Fruit fly (Drosophila melanogaster) whole organism, adult: ENCODE measurements around the gene Klp68D.

ENCODE experiments used
- CG1620 ChIP-seq: fragments of 200-800 bp; sonication (Bioruptor generic); optimal IDR thresholded peaks from 2 replicates; lab custom pipeline; 2016; ENCODE audit warnings: missing biosample characterization, missing genetic modification characterization
- CG5204 ChIP-seq: fragments of 200-800 bp; sonication (Bioruptor generic); optimal IDR thresholded peaks from 2 replicates; lab custom pipeline; 2016; ENCODE audit warnings: missing biosample characterization, missing genetic modification characterization
- Clk ChIP-seq: fragments of 200-800 bp; sonication (Bioruptor generic); optimal IDR thresholded peaks from 2 replicates; lab custom pipeline; 2017; ENCODE audit warnings: missing biosample characterization, missing genetic modification characterization
- Crg-1 ChIP-seq: fragments of 200-800 bp; sonication (Bioruptor generic); optimal IDR thresholded peaks from 2 replicates; lab custom pipeline; 2016; ENCODE audit warnings: missing biosample characterization, missing genetic modification characterization
- Hr96 ChIP-seq: fragments of 200-800 bp; sonication (Bioruptor generic); optimal IDR thresholded peaks from 2 replicates; lab custom pipeline; 2016; ENCODE audit warnings: missing biosample characterization, missing genetic modification characterization
- cnc ChIP-seq, 2 experiments: fragments of >200 bp; optimal IDR thresholded peaks; 2 replicates each; lab custom pipeline; 2017
- ovo ChIP-seq: fragments of 200-800 bp; sonication (Bioruptor generic); optimal IDR thresholded peaks from 2 replicates; lab custom pipeline; 2016; ENCODE audit warnings: missing biosample characterization, missing genetic modification characterization
- pad ChIP-seq: fragments of 200-800 bp; sonication (Bioruptor generic); optimal IDR thresholded peaks from 3 replicates; lab custom pipeline; 2017; ENCODE audit warnings: missing biosample characterization, missing genetic modification characterization, mild to moderate bottlenecking, moderate library complexity, missing genetic modification reagents
- toe ChIP-seq: fragments of 200-800 bp; sonication (Bioruptor generic); optimal IDR thresholded peaks from 2 replicates; lab custom pipeline; 2016; ENCODE audit warnings: missing biosample characterization, missing genetic modification characterization

dm6 chr3L:11836575-11837077, 41.2 kb downstream of the Klp68D start, which contains the start of gene CG43064:
- no peak for TF ChIP-seq Hr96 (GFP tag; lab: Kevin White, UChicago)
- no peak for TF ChIP-seq toe (GFP tag; lab: Kevin White, UChicago)
- no peak for TF ChIP-seq CG1620 (GFP tag; lab: Kevin White, UChicago)
- TF ChIP-seq Crg-1 (GFP tag; lab: Kevin White, UChicago), result no peak
- TF ChIP-seq ovo (GFP tag; lab: Kevin White, UChicago), result no peak
- TF ChIP-seq CG5204, result no peak
- TF ChIP-seq cnc (optimal IDR thresholded peaks at IDR 0.05; lab: Kevin White, UChicago), result no peak
- TF ChIP-seq pad (GFP tag; lab: Kevin White, UChicago), result no peak
- no peak for TF ChIP-seq Clk (GFP tag; lab: Kevin White, UChicago)
